Fruit fly (Drosophila melanogaster) whole organism, prepupa: ENCODE data around the gene TwdlL.

ENCODE experiments used
- Blimp-1 ChIP-seq: fragments of 200-800 bp; sonication (Bioruptor generic); optimal IDR thresholded peaks from 3 replicates; lab custom pipeline; 2017; ENCODE audit warnings: missing biosample characterization, missing genetic modification characterization, mild to moderate bottlenecking, moderate library complexity, missing genetic modification reagents
- CG6276 ChIP-seq: fragments of 200-800 bp; sonication (Bioruptor generic); optimal IDR thresholded peaks from 2 replicates; lab custom pipeline; 2017; ENCODE audit warnings: missing biosample characterization, mild to moderate bottlenecking, missing genetic modification characterization
- CG7368 ChIP-seq: fragments of 200-800 bp; sonication (Bioruptor generic); optimal IDR thresholded peaks from 3 replicates; lab custom pipeline; 2016; ENCODE audit warnings: missing biosample characterization, missing genetic modification characterization
- cyc ChIP-seq: fragments of 200-800 bp; sonication (Bioruptor generic); optimal IDR thresholded peaks from 3 replicates; lab custom pipeline; 2016; ENCODE audit warnings: missing biosample characterization, missing genetic modification characterization

- TF ChIP-seq CG7368 (GFP tag; lab: Kevin White, UChicago) (no peak), cyc (GFP tag; lab: Kevin White, UChicago) (no peak), Blimp-1 (GFP tag; lab: Kevin White, UChicago) (no peak), CG6276 (GFP tag; lab: Kevin White, UChicago) (no peak)
Observed at dm6 chr3R:26639503-26640075, 14.1 kb upstream of the TwdlL start, which contains the start of gene TwdlD.
